Worm (Caenorhabditis elegans): ENCODE results near the gene grd-5.

ce11 chrV:8603272-8603671, 15.6 kb upstream of the grd-5 start, which contains the start of gene F41E6.5:
- TF ChIP-seq T23F11.4 (GFP tag; optimal IDR thresholded peaks at IDR 0.05) (no peak), lin-11 (tag; optimal IDR thresholded peaks at IDR 0.05) (no peak), ahr-1 (tag; optimal IDR thresholded peaks at IDR 0.05) (no peak), hlh-13 (GFP tag; optimal IDR thresholded peaks at IDR 0.05) (no peak)
